Fruit fly (Drosophila melanogaster) whole organism, embryonic: Measurements from ENCODE around the gene Hecw.

Experiments used
- ATbp ChIP-seq: fragments of 200-800 bp; sonication (Bioruptor generic); optimal IDR thresholded peaks from 2 replicates; lab custom pipeline; 2017; ENCODE audit warnings: missing biosample characterization, mild to moderate bottlenecking, missing genetic modification characterization, missing genetic modification reagents
- Abd-B ChIP-seq: fragments of 200-800 bp; sonication (Bioruptor generic); optimal IDR thresholded peaks from 2 replicates; lab custom pipeline; 2018; ENCODE audit warnings: missing biosample characterization, mild to moderate bottlenecking, missing genetic modification characterization, moderate library complexity
- BEAF-32 ChIP-seq: fragments of 200-800 bp; sonication (Bioruptor generic); optimal IDR thresholded peaks from 3 replicates; lab custom pipeline; 2017; ENCODE audit warnings: missing biosample characterization, missing genetic modification characterization, mild to moderate bottlenecking, moderate library complexity, missing genetic modification reagents
- CG10209 ChIP-seq: fragments of 200-800 bp; sonication (Bioruptor generic); optimal IDR thresholded peaks from 3 replicates; lab custom pipeline; 2017; ENCODE audit warnings: missing biosample characterization, mild to moderate bottlenecking, missing genetic modification characterization, missing genetic modification reagents
- CG10462 ChIP-seq: fragments of 200-800 bp; sonication (Bioruptor generic); optimal IDR thresholded peaks from 2 replicates; lab custom pipeline; 2016; ENCODE audit warnings: missing biosample characterization, missing genetic modification characterization
- CG14965 ChIP-seq: fragments of 200-800 bp; sonication (Bioruptor generic); optimal IDR thresholded peaks from 2 replicates; lab custom pipeline; 2016; ENCODE audit warnings: missing biosample characterization, missing genetic modification characterization, borderline replicate concordance
- CG16813 ChIP-seq: fragments of 200-800 bp; sonication (Bioruptor generic); IDR thresholded peaks from 3 replicates; pipeline ENCODE4 v1.3.6; 2022; ENCODE audit warnings: missing biosample characterization, missing genetic modification characterization; ENCODE audit not compliant: partially characterized antibody
- CG2116 ChIP-seq: fragments of 200-800 bp; sonication (Bioruptor generic); optimal IDR thresholded peaks from 3 replicates; lab custom pipeline; 2018; ENCODE audit warnings: missing biosample characterization, mild to moderate bottlenecking, missing genetic modification characterization
- CG2678 ChIP-seq: fragments of 200-800 bp; sonication (Bioruptor generic); optimal IDR thresholded peaks from 3 replicates; lab custom pipeline; 2019; ENCODE audit warnings: missing biosample characterization, mild to moderate bottlenecking, missing genetic modification characterization, moderate library complexity
- CG31224 ChIP-seq: fragments of 200-800 bp; sonication (Bioruptor generic); IDR thresholded peaks from 2 replicates; pipeline ENCODE4 v1.3.6; 2022; ENCODE audit warnings: missing biosample characterization, missing genetic modification characterization
- CG4360 ChIP-seq: fragments of 200-800 bp; sonication (Bioruptor generic); IDR thresholded peaks from 2 replicates; pipeline ENCODE4 v1.3.6; 2022; ENCODE audit warnings: missing biosample characterization, missing genetic modification characterization
- CG43689 ChIP-seq: fragments of 200-800 bp; sonication (Bioruptor generic); IDR thresholded peaks from 2 replicates; pipeline ENCODE4 v1.3.6; 2022; ENCODE audit warnings: missing biosample characterization, missing genetic modification characterization
- CG4424 ChIP-seq: fragments of 200-800 bp; sonication (Bioruptor generic); optimal IDR thresholded peaks from 3 replicates; lab custom pipeline; 2016; ENCODE audit warnings: missing biosample characterization, missing genetic modification characterization
- CG4854 ChIP-seq: fragments of 200-800 bp; sonication (Bioruptor generic); optimal IDR thresholded peaks from 2 replicates; lab custom pipeline; 2016; ENCODE audit warnings: missing biosample characterization, missing genetic modification characterization, inconsistent platforms
- CG5953 ChIP-seq: fragments of 200-800 bp; sonication (Bioruptor generic); IDR thresholded peaks from 2 replicates; pipeline ENCODE4 v1.3.6; 2022; ENCODE audit warnings: missing biosample characterization, missing genetic modification characterization
- CG6175 ChIP-seq: fragments of 200-800 bp; sonication (Bioruptor generic); IDR thresholded peaks from 3 replicates; pipeline ENCODE4 v1.3.6; 2022; ENCODE audit warnings: missing biosample characterization, missing genetic modification characterization
- E2f1 ChIP-seq: fragments of 200-800 bp; sonication (Bioruptor generic); IDR thresholded peaks from 2 replicates; pipeline ENCODE4 v1.3.6; 2022; ENCODE audit warnings: missing biosample characterization, missing genetic modification characterization
- Fer2 ChIP-seq: fragments of 200-800 bp; sonication (Bioruptor generic); optimal IDR thresholded peaks from 2 replicates; lab custom pipeline; 2018; ENCODE audit warnings: missing biosample characterization, mild to moderate bottlenecking, missing genetic modification characterization, moderate library complexity
- Hmr ChIP-seq: fragments of 200-800 bp; sonication (Bioruptor generic); optimal IDR thresholded peaks from 3 replicates; lab custom pipeline; 2017; ENCODE audit warnings: mild to moderate bottlenecking, missing biosample characterization, missing genetic modification reagents, missing genetic modification characterization
- MESR4 ChIP-seq: fragments of 200-800 bp; sonication (Bioruptor generic); optimal IDR thresholded peaks from 2 replicates; lab custom pipeline; 2018; ENCODE audit warnings: missing biosample characterization, mild to moderate bottlenecking, missing genetic modification characterization, moderate library complexity
- Meics ChIP-seq: fragments of 200-800 bp; sonication (Bioruptor generic); optimal IDR thresholded peaks from 2 replicates; lab custom pipeline; 2017; ENCODE audit warnings: missing biosample characterization, mild to moderate bottlenecking, missing genetic modification characterization
- NFAT ChIP-seq: fragments of 200-800 bp; sonication (Bioruptor generic); IDR thresholded peaks from 2 replicates; pipeline ENCODE4 v1.3.6; 2022; ENCODE audit warnings: missing biosample characterization, missing genetic modification characterization
- NfI ChIP-seq: fragments of 200-800 bp; sonication (Bioruptor generic); optimal IDR thresholded peaks from 3 replicates; lab custom pipeline; 2018; ENCODE audit warnings: missing biosample characterization, mild to moderate bottlenecking, missing genetic modification characterization, moderate library complexity
- Opbp ChIP-seq: fragments of 200-800 bp; sonication (Bioruptor generic); IDR thresholded peaks from 3 replicates; pipeline ENCODE4 v1.3.6; 2022; ENCODE audit warnings: missing biosample characterization, missing genetic modification characterization; ENCODE audit not compliant: partially characterized antibody
- Pdp1 ChIP-seq, 2 experiments: fragments of 200-800 bp; sonication (Bioruptor generic); optimal IDR thresholded peaks; 3 replicates each; lab custom pipeline; 2016; ENCODE audit warnings: missing biosample characterization in 2 of 2, missing genetic modification characterization in 2 of 2, mild to moderate bottlenecking in 1 of 2, moderate library complexity in 1 of 2
- Stat92E ChIP-seq, 3 experiments: fragments of >200 bp in 2 of 3; fragments of 200-800 bp in 1 of 3; sonication (Bioruptor generic) in 1 of 3; optimal IDR thresholded peaks; 2 replicates each; lab custom pipeline; 2017 to 2019; ENCODE audit warnings: missing biosample characterization in 3 of 3, missing genetic modification characterization in 3 of 3, mild to moderate bottlenecking in 1 of 3, moderate library complexity in 1 of 3
- Xrp1 ChIP-seq: fragments of 200-800 bp; sonication (Bioruptor generic); IDR thresholded peaks from 2 replicates; pipeline ENCODE4 v1.3.6; 2022; ENCODE audit warnings: missing biosample characterization, missing genetic modification characterization
- YL-1 ChIP-seq: fragments of 200-800 bp; sonication (Bioruptor generic); optimal IDR thresholded peaks from 3 replicates; lab custom pipeline; 2017; ENCODE audit warnings: missing biosample characterization, mild to moderate bottlenecking, missing genetic modification characterization
- ato ChIP-seq: fragments of 200-800 bp; sonication (Bioruptor generic); IDR thresholded peaks from 2 replicates; pipeline ENCODE4 v1.3.6; 2022; ENCODE audit warnings: missing biosample characterization, missing genetic modification characterization; ENCODE audit not compliant: partially characterized antibody
- bbx ChIP-seq: fragments of 200-800 bp; sonication (Bioruptor generic); IDR thresholded peaks from 2 replicates; pipeline ENCODE4 v1.3.6; 2022; ENCODE audit warnings: missing biosample characterization, missing genetic modification characterization; ENCODE audit not compliant: partially characterized antibody
- chn ChIP-seq: fragments of 200-800 bp; sonication (Bioruptor generic); optimal IDR thresholded peaks from 2 replicates; lab custom pipeline; 2016; ENCODE audit warnings: missing biosample characterization, missing genetic modification characterization
- danr ChIP-seq: fragments of 200-800 bp; sonication (Bioruptor generic); IDR thresholded peaks from 2 replicates; pipeline ENCODE4 v1.3.6; 2022; ENCODE audit warnings: missing biosample characterization, missing genetic modification characterization
- dmrt99B ChIP-seq: fragments of 200-800 bp; sonication (Bioruptor generic); optimal IDR thresholded peaks from 2 replicates; lab custom pipeline; 2018; ENCODE audit warnings: missing biosample characterization, mild to moderate bottlenecking, missing genetic modification characterization, moderate library complexity
- en ChIP-seq: fragments of 200-800 bp; sonication (Bioruptor generic); optimal IDR thresholded peaks from 2 replicates; lab custom pipeline; 2016; ENCODE audit warnings: missing biosample characterization, missing genetic modification characterization
- fru ChIP-seq: fragments of >200 bp; optimal IDR thresholded peaks from 2 replicates; lab custom pipeline; 2017
- grau ChIP-seq: fragments of 200-800 bp; optimal IDR thresholded peaks from 3 replicates; lab custom pipeline; 2019; ENCODE audit warnings: missing biosample characterization, mild to moderate bottlenecking, missing genetic modification characterization, moderate library complexity
- gt ChIP-seq: fragments of 200-800 bp; sonication (Bioruptor generic); IDR thresholded peaks from 2 replicates; pipeline ENCODE4 v1.3.6; 2022; ENCODE audit warnings: missing biosample characterization, missing genetic modification characterization
- insv ChIP-seq, 2 experiments: fragments of 200-800 bp; sonication (Bioruptor generic); optimal IDR thresholded peaks; 3 replicates each; lab custom pipeline; 2016 to 2018; ENCODE audit warnings: missing biosample characterization in 2 of 2, missing genetic modification characterization in 2 of 2
- jumu ChIP-seq: fragments of 200-800 bp; sonication (Bioruptor generic); optimal IDR thresholded peaks from 3 replicates; lab custom pipeline; 2016; ENCODE audit warnings: missing biosample characterization, missing genetic modification characterization
- mirr ChIP-seq: fragments of 200-800 bp; sonication (Bioruptor generic); optimal IDR thresholded peaks from 3 replicates; lab custom pipeline; 2018; ENCODE audit warnings: missing biosample characterization, mild to moderate bottlenecking, missing genetic modification characterization
- mld ChIP-seq: fragments of 200-800 bp; sonication (Bioruptor generic); IDR thresholded peaks from 3 replicates; pipeline ENCODE4 v1.3.6; 2022; ENCODE audit warnings: missing biosample characterization, missing genetic modification characterization; ENCODE audit not compliant: partially characterized antibody
- nerfin-2 ChIP-seq: fragments of 200-800 bp; sonication (Bioruptor generic); IDR thresholded peaks from 2 replicates; pipeline ENCODE4 v1.3.6; 2022; ENCODE audit warnings: missing biosample characterization, missing genetic modification characterization; ENCODE audit not compliant: partially characterized antibody
- nmo ChIP-seq: fragments of 200-800 bp; sonication (Bioruptor generic); optimal IDR thresholded peaks from 2 replicates; lab custom pipeline; 2018; ENCODE audit warnings: missing biosample characterization, mild to moderate bottlenecking, missing genetic modification characterization, moderate library complexity
- pb ChIP-seq: fragments of 200-800 bp; sonication (Bioruptor generic); optimal IDR thresholded peaks from 3 replicates; lab custom pipeline; 2016; ENCODE audit warnings: missing biosample characterization, missing genetic modification characterization
- stc ChIP-seq: fragments of 200-800 bp; sonication (Bioruptor generic); IDR thresholded peaks from 2 replicates; pipeline ENCODE4 v1.3.6; 2022; ENCODE audit warnings: missing biosample characterization, missing genetic modification characterization
- tna ChIP-seq: fragments of 200-800 bp; sonication (Bioruptor generic); IDR thresholded peaks from 2 replicates; pipeline ENCODE4 v1.3.6; 2022; ENCODE audit warnings: missing biosample characterization, missing genetic modification characterization; ENCODE audit not compliant: partially characterized antibody
- unc-4 ChIP-seq: fragments of 200-800 bp; sonication (Bioruptor generic); IDR thresholded peaks from 2 replicates; pipeline ENCODE4 v1.3.6; 2022; ENCODE audit warnings: missing biosample characterization, missing genetic modification characterization; ENCODE audit not compliant: partially characterized antibody
- z ChIP-seq: fragments of 200-800 bp; sonication (Bioruptor generic); IDR thresholded peaks from 3 replicates; pipeline ENCODE4 v1.3.6; 2022; ENCODE audit warnings: missing biosample characterization, missing genetic modification characterization

Hecw gene

DNA sequence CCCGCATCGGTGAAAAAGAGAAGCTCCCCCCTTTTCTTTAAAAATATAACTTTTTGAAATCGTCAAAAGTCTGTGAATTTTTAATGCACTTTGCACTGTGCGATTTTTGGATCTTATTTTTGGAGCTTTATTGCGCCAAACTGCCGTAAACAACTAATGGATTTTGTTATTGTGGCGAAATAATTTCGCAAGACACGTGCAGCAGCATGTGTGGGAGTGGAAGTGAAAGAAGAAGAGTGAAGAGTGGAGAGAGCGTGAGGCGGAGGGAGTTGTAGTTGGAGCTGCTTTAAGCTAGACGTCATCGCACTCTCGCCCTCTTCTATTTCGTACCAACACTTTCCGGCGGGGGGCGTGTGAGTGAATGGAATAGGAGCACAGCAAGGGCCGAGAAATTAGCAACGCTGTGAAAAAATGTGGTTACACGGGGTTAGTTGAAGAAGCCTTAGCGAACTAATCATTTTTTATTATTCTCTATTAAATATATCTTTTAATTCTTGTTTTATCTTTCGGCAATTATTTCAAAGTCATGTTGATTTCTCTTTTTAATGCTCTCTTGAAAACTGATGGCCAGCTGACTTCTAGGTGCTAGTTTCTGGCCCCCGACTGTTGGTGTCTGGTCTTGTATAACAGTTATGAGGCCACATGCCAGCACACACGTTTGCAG lies 25.2 kb upstream of the Hecw start (continued):
- peak; percentile 96 for TF ChIP-seq ATbp
- TF ChIP-seq CG2678: peak; percentile 98
- peak; percentile 12 for TF ChIP-seq BEAF-32 (GFP tag; lab: Kevin White, UChicago)
- TF ChIP-seq en (GFP tag; lab: Kevin White, UChicago): no peak
- peak; percentile 95 for TF ChIP-seq Xrp1 (GFP tag; lab: Robert Waterston, UW)
- peak; percentile 89 for TF ChIP-seq CG4424 (GFP tag; lab: Kevin White, UChicago)
- peak; percentile 96 for TF ChIP-seq nmo (GFP tag; lab: Kevin White, UChicago)
- TF ChIP-seq Hmr (GFP tag; lab: Kevin White, UChicago): peak; percentile 97
- peak; percentile 78 for TF ChIP-seq YL-1
- TF ChIP-seq unc-4 (GFP tag; lab: Robert Waterston, UW): no peak
- TF ChIP-seq Stat92E (GFP tag; optimal IDR thresholded peaks at IDR 0.05; lab: Kevin White, UChicago): no peak
- TF ChIP-seq MESR4 (GFP tag; lab: Kevin White, UChicago): peak; percentile 31
- TF ChIP-seq NfI (GFP tag; lab: Kevin White, UChicago): peak; percentile 93
- no peak for TF ChIP-seq Opbp (GFP tag; lab: Robert Waterston, UW)
- TF ChIP-seq chn (GFP tag; lab: Kevin White, UChicago): peak; percentile 57
- TF ChIP-seq danr (GFP tag; lab: Robert Waterston, UW): peak; percentile 89
- peak; percentile 89 for TF ChIP-seq CG5953
- TF ChIP-seq stc (GFP tag; lab: Robert Waterston, UW): peak; percentile 93
- peak; percentile 92 for TF ChIP-seq E2f1 (GFP tag; lab: Robert Waterston, UW)
- TF ChIP-seq CG6175: peak; percentile 81
- TF ChIP-seq CG2116 (GFP tag; lab: Kevin White, UChicago): peak; percentile 62
- peak; percentile 97 for TF ChIP-seq dmrt99B (tag; lab: Kevin White, UChicago)
- peak; percentile 79 for TF ChIP-seq CG10462 (GFP tag; lab: Kevin White, UChicago)
- peak; percentile 95 for TF ChIP-seq grau (tag; lab: Kevin White, UChicago)
- TF ChIP-seq CG16813 (GFP tag; lab: Robert Waterston, UW): no peak
- TF ChIP-seq CG14965: no peak
- no peak for TF ChIP-seq tna (GFP tag; lab: Robert Waterston, UW)
- peak; percentile 60 for TF ChIP-seq CG4360 (GFP tag; lab: Robert Waterston, UW)
- peak; percentile 95 for TF ChIP-seq CG10209 (GFP tag; lab: Kevin White, UChicago)
- peak; percentile 23 for TF ChIP-seq pb (GFP tag; lab: Kevin White, UChicago)
- no peak for TF ChIP-seq ato (GFP tag; lab: Robert Waterston, UW)
- peak; percentile 85 for TF ChIP-seq Fer2 (tag; lab: Kevin White, UChicago)
- no peak for TF ChIP-seq fru
- TF ChIP-seq z: peak; percentile 64; the same call in 1 of the 3 replicates
- peak; percentile 63 for TF ChIP-seq jumu (GFP tag; lab: Kevin White, UChicago)
- no peak for TF ChIP-seq mld (GFP tag; lab: Robert Waterston, UW)
- TF ChIP-seq gt (GFP tag; lab: Robert Waterston, UW): peak; percentile 66
- TF ChIP-seq NFAT: peak; percentile 80; the same call in 1 of the 2 replicates
- TF ChIP-seq CG43689 (GFP tag; lab: Robert Waterston, UW): peak; percentile 85
- peak; percentile 70 for TF ChIP-seq mirr
- TF ChIP-seq CG4854: peak; percentile 76
- TF ChIP-seq Meics (GFP tag; lab: Kevin White, UChicago): peak; percentile 96
- TF ChIP-seq bbx (GFP tag; lab: Robert Waterston, UW): no peak
- TF ChIP-seq Pdp1 (GFP tag; optimal IDR thresholded peaks at IDR 0.05; lab: Kevin White, UChicago): peak; percentile 78 to 97
- TF ChIP-seq CG31224: peak; percentile 83
- TF ChIP-seq Abd-B: peak; percentile 85
- TF ChIP-seq insv (GFP tag; optimal IDR thresholded peaks at IDR 0.05; lab: Kevin White, UChicago): peak in 1 of 2 experiments; percentile 61
- TF ChIP-seq nerfin-2 (GFP tag; lab: Robert Waterston, UW): no peak
